Worm (Caenorhabditis elegans) whole organism, L2 larva: Measurements from ENCODE around the gene Y43F8B.14.
A peak's percentile ranks its signal among the peaks of the same experiment; 100 is the strongest.

ENCODE experiments used
- F13H6.1 ChIP-seq: sonication (generic microtip); optimal IDR thresholded peaks from 2 replicates; lab custom pipeline; 2016; ENCODE audit warnings: missing genetic modification characterization, missing compliant biosample characterization
- alr-1 ChIP-seq: fragments of 150-350 bp; optimal IDR thresholded peaks from 2 replicates; lab custom pipeline; 2014; ENCODE audit warnings: missing biosample characterization, missing genetic modification characterization
- aly-2 ChIP-seq: fragments of 150-350 bp; optimal IDR thresholded peaks from 2 replicates; lab custom pipeline; 2014; ENCODE audit warnings: missing biosample characterization, missing genetic modification characterization
- fos-1 ChIP-seq: fragments of 150-350 bp; optimal IDR thresholded peaks from 2 replicates; lab custom pipeline; 2014; ENCODE audit warnings: missing biosample characterization, missing genetic modification characterization
- mdl-1 ChIP-seq, 2 experiments: fragments of 150-350 bp in 1 of 2; sonication (generic microtip) in 1 of 2; optimal IDR thresholded peaks; 2 replicates each; lab custom pipeline; 2017; ENCODE audit warnings: missing biosample characterization in 2 of 2, missing genetic modification characterization in 2 of 2
- nhr-23 ChIP-seq: fragments of 150-350 bp; optimal IDR thresholded peaks from 2 replicates; lab custom pipeline; 2014; ENCODE audit warnings: missing biosample characterization, missing genetic modification reagents, missing genetic modification characterization
- nhr-25 ChIP-seq: fragments of 150-350 bp; sonication (generic microtip); optimal IDR thresholded peaks from 3 replicates; lab custom pipeline; 2014; ENCODE audit warnings: missing biosample characterization, missing genetic modification characterization
- nhr-77 ChIP-seq: fragments of 150-350 bp; optimal IDR thresholded peaks from 2 replicates; lab custom pipeline; 2014; ENCODE audit warnings: missing biosample characterization, missing genetic modification characterization
- unc-39 ChIP-seq: fragments of 150-350 bp; optimal IDR thresholded peaks from 2 replicates; lab custom pipeline; 2014; ENCODE audit warnings: missing biosample characterization, missing genetic modification characterization
- unc-62 ChIP-seq: fragments of 150-350 bp; optimal IDR thresholded peaks from 2 replicates; lab custom pipeline; 2014; ENCODE audit warnings: missing biosample characterization, missing genetic modification reagents, missing genetic modification characterization

DNA sequence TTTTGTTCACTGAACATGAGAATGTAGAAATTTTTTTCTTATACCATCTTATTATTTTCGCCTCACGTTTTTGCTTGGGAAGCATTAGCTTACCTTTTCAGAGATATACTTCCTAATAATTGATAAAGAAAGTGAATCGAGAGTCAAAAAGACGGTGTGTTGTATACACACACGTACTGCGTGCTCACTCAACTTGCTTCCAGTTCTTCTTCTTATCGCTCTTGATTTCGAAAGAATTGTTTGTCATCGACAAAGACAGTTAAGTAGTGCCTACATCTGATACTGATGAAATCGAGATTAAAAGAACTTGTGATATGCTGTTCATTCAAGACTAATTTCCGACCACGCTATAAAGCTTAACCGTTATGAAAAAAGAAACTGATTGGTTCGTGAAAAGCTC, 45.1 kb downstream of the Y43F8B.14 start, which contains the start of gene C25F9.5:
- no peak for TF ChIP-seq mdl-1 (tag; optimal IDR thresholded peaks at IDR 0.05; lab: Kevin White, UChicago)
- no peak for TF ChIP-seq nhr-77 (tag; lab: Kevin White, UChicago)
- TF ChIP-seq F13H6.1 (tag; lab: Kevin White, UChicago) = no peak
- no peak for TF ChIP-seq aly-2 (tag; lab: Kevin White, UChicago)
- peak; percentile 83 for TF ChIP-seq fos-1
- TF ChIP-seq unc-62 = no peak
- no peak for TF ChIP-seq nhr-25 (tag; lab: Kevin White, UChicago)
- no peak for TF ChIP-seq alr-1
- no peak for TF ChIP-seq nhr-23 (tag; lab: Kevin White, UChicago)
- no peak for TF ChIP-seq unc-39 (tag; lab: Kevin White, UChicago)
